Fruit fly (Drosophila melanogaster) whole organism, pupa: ENCODE results near the gene CG15202.
A peak's percentile ranks its signal among the peaks of the same experiment; 100 is the strongest.

Experiments
- CG10348 ChIP-seq: fragments of 200-800 bp; sonication (Bioruptor generic); IDR thresholded peaks from 2 replicates; pipeline ENCODE4 v1.3.6; 2022; ENCODE audit warnings: missing biosample characterization, missing genetic modification characterization
- CG12605 ChIP-seq: fragments of 200-800 bp; sonication (Bioruptor generic); IDR thresholded peaks from 2 replicates; pipeline ENCODE4 v1.3.6; 2022; ENCODE audit warnings: missing biosample characterization, missing genetic modification characterization
- CG13204 ChIP-seq: fragments of 200-800 bp; sonication (Bioruptor generic); optimal IDR thresholded peaks from 2 replicates; lab custom pipeline; 2018; ENCODE audit warnings: missing biosample characterization, mild to moderate bottlenecking, missing genetic modification characterization, moderate library complexity
- CG14655 ChIP-seq: fragments of 200-800 bp; sonication (Bioruptor generic); optimal IDR thresholded peaks from 3 replicates; lab custom pipeline; 2017; ENCODE audit warnings: mild to moderate bottlenecking, missing biosample characterization, missing genetic modification reagents, missing genetic modification characterization
- CG15710 ChIP-seq: fragments of 200-800 bp; sonication (Bioruptor generic); optimal IDR thresholded peaks from 2 replicates; lab custom pipeline; 2018; ENCODE audit warnings: missing biosample characterization, mild to moderate bottlenecking, missing genetic modification characterization, moderate library complexity
- CG17806 ChIP-seq: fragments of 200-800 bp; sonication (Bioruptor generic); optimal IDR thresholded peaks from 2 replicates; lab custom pipeline; 2018; ENCODE audit warnings: missing biosample characterization, mild to moderate bottlenecking, missing genetic modification characterization, moderate library complexity
- CG32121 ChIP-seq: fragments of 200-800 bp; sonication (Bioruptor generic); IDR thresholded peaks from 2 replicates; pipeline ENCODE4 v1.3.6; 2022; ENCODE audit warnings: missing biosample characterization, missing genetic modification characterization
- CG34367 ChIP-seq: fragments of 200-800 bp; sonication (Bioruptor generic); optimal IDR thresholded peaks from 2 replicates; lab custom pipeline; 2018; ENCODE audit warnings: missing biosample characterization, mild to moderate bottlenecking, missing genetic modification characterization
- CG4496 ChIP-seq: fragments of 200-800 bp; sonication (Bioruptor generic); IDR thresholded peaks from 3 replicates; pipeline ENCODE4 v1.3.6; 2022; ENCODE audit warnings: missing biosample characterization, missing genetic modification characterization
- CG8159 ChIP-seq: fragments of 200-800 bp; sonication (Bioruptor generic); optimal IDR thresholded peaks from 3 replicates; lab custom pipeline; 2018; ENCODE audit warnings: missing biosample characterization, mild to moderate bottlenecking, missing genetic modification characterization, moderate library complexity
- CG8301 ChIP-seq: fragments of 200-800 bp; sonication (Bioruptor generic); optimal IDR thresholded peaks from 2 replicates; lab custom pipeline; 2018; ENCODE audit warnings: missing biosample characterization, mild to moderate bottlenecking, missing genetic modification characterization
- CG9948 ChIP-seq: fragments of 200-800 bp; sonication (Bioruptor generic); optimal IDR thresholded peaks from 2 replicates; lab custom pipeline; 2018; ENCODE audit warnings: missing biosample characterization, mild to moderate bottlenecking, missing genetic modification characterization, moderate library complexity
- D1 ChIP-seq: fragments of 200-800 bp; sonication (Bioruptor generic); optimal IDR thresholded peaks from 2 replicates; lab custom pipeline; 2018; ENCODE audit warnings: missing biosample characterization, mild to moderate bottlenecking, missing genetic modification characterization, moderate library complexity
- EcR ChIP-seq: fragments of 200-800 bp; sonication (Bioruptor generic); optimal IDR thresholded peaks from 3 replicates; lab custom pipeline; 2019; ENCODE audit warnings: missing biosample characterization, missing genetic modification characterization, mild to moderate bottlenecking, moderate library complexity, missing genetic modification reagents
- Ets98B ChIP-seq: fragments of 200-800 bp; sonication (Bioruptor generic); IDR thresholded peaks from 2 replicates; pipeline ENCODE4 v1.3.6; 2022; ENCODE audit warnings: missing biosample characterization, missing genetic modification characterization
- Pif1A ChIP-seq: fragments of 200-800 bp; sonication (Bioruptor generic); optimal IDR thresholded peaks from 3 replicates; lab custom pipeline; 2016; ENCODE audit warnings: missing biosample characterization, missing genetic modification characterization
- Pif1B ChIP-seq: fragments of 200-800 bp; sonication (Bioruptor generic); optimal IDR thresholded peaks from 3 replicates; lab custom pipeline; 2016; ENCODE audit warnings: missing biosample characterization, missing genetic modification characterization
- Snoo ChIP-seq: fragments of 200-800 bp; sonication (Bioruptor generic); optimal IDR thresholded peaks from 3 replicates; lab custom pipeline; 2017; ENCODE audit warnings: missing biosample characterization, mild to moderate bottlenecking, missing genetic modification characterization, inconsistent platforms
- fd96Ca ChIP-seq: fragments of 200-800 bp; sonication (Bioruptor generic); IDR thresholded peaks from 3 replicates; pipeline ENCODE4 v1.3.6; 2022; ENCODE audit warnings: missing biosample characterization, missing genetic modification characterization
- gl ChIP-seq: fragments of 200-800 bp; sonication (Bioruptor generic); optimal IDR thresholded peaks from 2 replicates; lab custom pipeline; 2018; ENCODE audit warnings: missing biosample characterization, mild to moderate bottlenecking, missing genetic modification characterization
- rn ChIP-seq: fragments of 200-800 bp; sonication (Bioruptor generic); IDR thresholded peaks from 2 replicates; pipeline ENCODE4 v1.3.6; 2022; ENCODE audit warnings: missing biosample characterization, missing genetic modification characterization

CG15202 gene

dm6 chrX:11159710-11160446 is 17.5 kb downstream of the CG15202 start, which contains the start of gene CG32668:
Gene CG32668, minus strand, starts transcription at chrX:11159760.
- no peak for TF ChIP-seq CG10348
- peak; percentile 7 for TF ChIP-seq CG8159 (tag; lab: Kevin White, UChicago)

- TF ChIP-seq CG4496 (GFP tag; lab: Robert Waterston, UW) = 0 out of 3 replicates have a peak, but pooled peaks have one; percentile 32
- no peak for TF ChIP-seq CG34367 (tag; lab: Kevin White, UChicago)
- no peak for TF ChIP-seq CG10348
- TF ChIP-seq CG17806 (tag; lab: Kevin White, UChicago) = no peak
- no peak for TF ChIP-seq CG32121
- TF ChIP-seq Snoo (tag; lab: Kevin White, UChicago) = no peak
- TF ChIP-seq CG8301 (tag; lab: Kevin White, UChicago) = peak; percentile 19
- TF ChIP-seq Pif1A (GFP tag; lab: Kevin White, UChicago) = no peak
- no peak for TF ChIP-seq CG15710 (tag; lab: Kevin White, UChicago)
- peak; percentile 34 for TF ChIP-seq CG14655
- TF ChIP-seq, all 21 proteins: peak for 3
These were observed 26.6 kb downstream of the CG15202 start, which contains the start of gene Antdh for dm6 chrX:11168958-11169357. Gene Antdh, minus strand, starts transcription at chrX:11169058.

- TF ChIP-seq gl (tag; lab: Kevin White, UChicago) (no peak), Pif1B (GFP tag; lab: Kevin White, UChicago) (no peak), EcR (GFP tag; lab: Kevin White, UChicago) (no peak), CG8159 (tag; lab: Kevin White, UChicago) (no peak), Snoo (tag; lab: Kevin White, UChicago) (no peak), CG15710 (tag; lab: Kevin White, UChicago) (no peak), CG10348 (no peak), CG14655 (no peak), fd96Ca (GFP tag; lab: Robert Waterston, UW) (no peak), CG12605 (GFP tag; lab: Robert Waterston, UW) (no peak), CG17806 (tag; lab: Kevin White, UChicago) (no peak), CG34367 (tag; lab: Kevin White, UChicago) (no peak), CG8301 (tag; lab: Kevin White, UChicago) (no peak), CG9948 (tag; lab: Kevin White, UChicago) (no peak), CG4496 (GFP tag; lab: Robert Waterston, UW) (no peak), Ets98B (no peak), D1 (no peak), CG13204 (GFP tag; lab: Kevin White, UChicago) (no peak), Pif1A (GFP tag; lab: Kevin White, UChicago) (no peak)
These were observed 28.2 kb downstream of the CG15202 start, which contains the start of gene CG1394 for dm6 chrX:11170578-11170977. Gene CG1394, minus strand, starts transcription at chrX:11170678.

dm6 chrX:11176073-11176472 is 33.7 kb downstream of the CG15202 start:
- TF ChIP-seq CG14655 (no peak), CG17806 (tag; lab: Kevin White, UChicago) (no peak), CG8301 (tag; lab: Kevin White, UChicago) (no peak), rn (GFP tag; lab: Robert Waterston, UW) (no peak), CG9948 (tag; lab: Kevin White, UChicago) (no peak), Snoo (tag; lab: Kevin White, UChicago) (no peak), CG8159 (tag; lab: Kevin White, UChicago) (no peak)

- TF ChIP-seq CG34367 (tag; lab: Kevin White, UChicago) = no peak
- no peak for TF ChIP-seq Pif1B (GFP tag; lab: Kevin White, UChicago)
- TF ChIP-seq CG15710 (tag; lab: Kevin White, UChicago) = no peak
- TF ChIP-seq fd96Ca (GFP tag; lab: Robert Waterston, UW) = no peak
- no peak for TF ChIP-seq Ets98B
- TF ChIP-seq CG4496 (GFP tag; lab: Robert Waterston, UW) = no peak
- no peak for TF ChIP-seq Snoo (tag; lab: Kevin White, UChicago)
- no peak for TF ChIP-seq CG10348
- no peak for TF ChIP-seq Pif1A (GFP tag; lab: Kevin White, UChicago)
- no peak for TF ChIP-seq CG14655
- no peak for TF ChIP-seq CG17806 (tag; lab: Kevin White, UChicago)
These were observed 40.3 kb downstream of the CG15202 start, which contains the start of gene CG15200 for dm6 chrX:11182631-11183030. Gene CG15200, plus strand, starts transcription at chrX:11182931.
